Worm (Caenorhabditis elegans): ENCODE results near the gene Y17D7B.3.

The Y17D7B.3 gene

ce11 chrV:18783474-18783873, 3.1 kb downstream of the Y17D7B.3 start, which contains the start of gene Y17D7B.10:
TSS of gene Y17D7B.10 (plus strand) at chrV:18783716.
- TF ChIP-seq lin-11 (tag; optimal IDR thresholded peaks at IDR 0.05) (peak; percentile 32), Y55F3AM.14 (GFP tag; optimal IDR thresholded peaks at IDR 0.05) (no peak)

ce11 chrV:18782747-18783146, 3.8 kb downstream of the Y17D7B.3 start:
- TF ChIP-seq fos-1 (tag; optimal IDR thresholded peaks at IDR 0.05) (peak; percentile 58), nhr-25 (tag; optimal IDR thresholded peaks at IDR 0.05) (no peak), sma-9 (GFP tag; optimal IDR thresholded peaks at IDR 0.05) (peak; percentile 60), sma-9 (tag; optimal IDR thresholded peaks at IDR 0.05) (no peak), ceh-82 (tag; optimal IDR thresholded peaks at IDR 0.05) (no peak), nhr-10 (tag; optimal IDR thresholded peaks at IDR 0.05) (no peak), lsy-2 (tag; optimal IDR thresholded peaks at IDR 0.05) (no peak), ZK546.5 (tag; optimal IDR thresholded peaks at IDR 0.05) (no peak), crh-2 (tag; optimal IDR thresholded peaks at IDR 0.05) (peak; percentile 11), elt-1 (tag; optimal IDR thresholded peaks at IDR 0.05) (no peak), gmeb-1 (tag; optimal IDR thresholded peaks at IDR 0.05) (no peak)

- no peak for TF ChIP-seq ceh-82 (tag; optimal IDR thresholded peaks at IDR 0.05)
- TF ChIP-seq nhr-21 (tag; optimal IDR thresholded peaks at IDR 0.05) = no peak
- no peak for TF ChIP-seq ceh-16 (tag; optimal IDR thresholded peaks at IDR 0.05)
- TF ChIP-seq gmeb-1 (tag; optimal IDR thresholded peaks at IDR 0.05) = no peak
- no peak for TF ChIP-seq nhr-129 (tag; optimal IDR thresholded peaks at IDR 0.05)
- TF ChIP-seq alr-1 (tag; optimal IDR thresholded peaks at IDR 0.05) = no peak
- TF ChIP-seq ama-1 (optimal IDR thresholded peaks at IDR 0.05) = no peak
- TF ChIP-seq fos-1 (tag; optimal IDR thresholded peaks at IDR 0.05) = no peak
- TF ChIP-seq lsy-2 (tag; optimal IDR thresholded peaks at IDR 0.05) = no peak
- TF ChIP-seq nhr-23 (tag; optimal IDR thresholded peaks at IDR 0.05) = no peak
- TF ChIP-seq nhr-77 (tag; optimal IDR thresholded peaks at IDR 0.05) = no peak
- TF ChIP-seq nhr-25 (tag; optimal IDR thresholded peaks at IDR 0.05) = no peak
- TF ChIP-seq sma-9 (GFP tag; optimal IDR thresholded peaks at IDR 0.05) = no peak
- TF ChIP-seq sma-9 (tag; optimal IDR thresholded peaks at IDR 0.05) = no peak
- TF ChIP-seq mdl-1 (tag; optimal IDR thresholded peaks at IDR 0.05) = no peak
- TF ChIP-seq sma-3 (GFP tag; optimal IDR thresholded peaks at IDR 0.05) = no peak
- no peak for TF ChIP-seq R02D3.7 (tag; optimal IDR thresholded peaks at IDR 0.05)
Measured at ce11 chrV:18780605-18781004, 6.0 kb downstream of the Y17D7B.3 start.

- no peak for TF ChIP-seq lin-11 (tag; optimal IDR thresholded peaks at IDR 0.05)
- no peak for TF ChIP-seq lin-13 (GFP tag; optimal IDR thresholded peaks at IDR 0.05)
- no peak for TF ChIP-seq blmp-1 (tag; optimal IDR thresholded peaks at IDR 0.05; ENCODE audit: insufficient read depth)
- TF ChIP-seq alr-1 (tag; optimal IDR thresholded peaks at IDR 0.05) = no peak
- no peak for TF ChIP-seq Y55F3AM.14 (GFP tag; optimal IDR thresholded peaks at IDR 0.05)
- no peak for TF ChIP-seq elt-3 (tag; optimal IDR thresholded peaks at IDR 0.05)
- no peak for TF ChIP-seq crh-2 (tag; optimal IDR thresholded peaks at IDR 0.05)
- TF ChIP-seq ceh-16 (tag; optimal IDR thresholded peaks at IDR 0.05) = no peak
- no peak for TF ChIP-seq lsy-2 (tag; optimal IDR thresholded peaks at IDR 0.05)
- no peak for TF ChIP-seq R02D3.7 (tag; optimal IDR thresholded peaks at IDR 0.05)
- no peak for TF ChIP-seq unc-62 (GFP tag; optimal IDR thresholded peaks at IDR 0.05)
- TF ChIP-seq sma-3 (GFP tag; optimal IDR thresholded peaks at IDR 0.05) = no peak
- no peak for TF ChIP-seq ztf-1 (GFP tag; conservative IDR thresholded peaks at IDR 0.05)
- TF ChIP-seq ztf-4 (tag; optimal IDR thresholded peaks at IDR 0.05) = no peak
- no peak for TF ChIP-seq nhr-10 (tag; optimal IDR thresholded peaks at IDR 0.05)
- no peak for TF ChIP-seq ZK546.5 (tag; optimal IDR thresholded peaks at IDR 0.05)
- no peak for TF ChIP-seq nhr-6 (tag; optimal IDR thresholded peaks at IDR 0.05)
Measured at ce11 chrV:18776245-18776737, 10.3 kb downstream of the Y17D7B.3 start, which contains the start of gene Y17D7B.4. TSS of gene Y17D7B.4 (minus strand) at chrV:18776687.

ce11 chrV:18772761-18773160, 13.8 kb downstream of the Y17D7B.3 start, which contains the start of gene clec-257:
TSS of gene clec-257 (plus strand) at chrV:18773061.
- TF ChIP-seq blmp-1 (tag; optimal IDR thresholded peaks at IDR 0.05; ENCODE audit: insufficient read depth) (no peak), unc-62 (GFP tag; optimal IDR thresholded peaks at IDR 0.05) (no peak), lin-39 (tag; optimal IDR thresholded peaks at IDR 0.05) (no peak), nhr-21 (tag; optimal IDR thresholded peaks at IDR 0.05) (no peak), peb-1 (tag; optimal IDR thresholded peaks at IDR 0.05) (no peak), mab-5 (tag; optimal IDR thresholded peaks at IDR 0.05) (no peak), nhr-10 (tag; optimal IDR thresholded peaks at IDR 0.05) (no peak), skn-1 (tag; optimal IDR thresholded peaks at IDR 0.05) (no peak), snpc-4 (tag; optimal IDR thresholded peaks at IDR 0.05) (no peak), elt-3 (tag; optimal IDR thresholded peaks at IDR 0.05) (no peak), Y55F3AM.14 (GFP tag; optimal IDR thresholded peaks at IDR 0.05) (no peak), lin-11 (tag; optimal IDR thresholded peaks at IDR 0.05) (no peak), lsy-2 (tag; optimal IDR thresholded peaks at IDR 0.05) (no peak), nhr-23 (tag; optimal IDR thresholded peaks at IDR 0.05) (no peak), nhr-25 (tag; optimal IDR thresholded peaks at IDR 0.05) (no peak), egl-27 (tag; optimal IDR thresholded peaks at IDR 0.05) (no peak), mdl-1 (tag; optimal IDR thresholded peaks at IDR 0.05) (no peak)

All from whole organism, L2 larva.